Worm (Caenorhabditis elegans) whole organism, L2 larva: Measurements from ENCODE around the gene prx-1.

Experiments
- C34F6.9 ChIP-seq: fragments of 150-350 bp; optimal IDR thresholded peaks from 2 replicates; lab custom pipeline; 2014; ENCODE audit warnings: missing biosample characterization, missing genetic modification characterization
- F13H6.1 ChIP-seq: sonication (generic microtip); optimal IDR thresholded peaks from 2 replicates; lab custom pipeline; 2016; ENCODE audit warnings: missing genetic modification characterization, missing compliant biosample characterization
- R02D3.7 ChIP-seq: fragments of 150-350 bp; optimal IDR thresholded peaks from 2 replicates; lab custom pipeline; 2014; ENCODE audit warnings: missing biosample characterization, missing genetic modification characterization
- ZK546.5 ChIP-seq: sonication (generic microtip); optimal IDR thresholded peaks from 2 replicates; lab custom pipeline; 2017; ENCODE audit warnings: missing biosample characterization, missing genetic modification characterization
- alr-1 ChIP-seq: fragments of 150-350 bp; optimal IDR thresholded peaks from 2 replicates; lab custom pipeline; 2014; ENCODE audit warnings: missing biosample characterization, missing genetic modification characterization
- aly-2 ChIP-seq: fragments of 150-350 bp; optimal IDR thresholded peaks from 2 replicates; lab custom pipeline; 2014; ENCODE audit warnings: missing biosample characterization, missing genetic modification characterization
- blmp-1 ChIP-seq: sonication (generic microtip); optimal IDR thresholded peaks from 2 replicates; lab custom pipeline; 2017; ENCODE audit warnings: missing genetic modification characterization, mild to moderate bottlenecking, missing compliant biosample characterization, antibody characterized with exemption, moderate library complexity; ENCODE audit not compliant: insufficient read depth
- crh-2 ChIP-seq: sonication (generic microtip); optimal IDR thresholded peaks from 2 replicates; lab custom pipeline; 2017; ENCODE audit warnings: missing biosample characterization, missing genetic modification characterization
- egl-27 ChIP-seq: sonication (generic microtip); optimal IDR thresholded peaks from 3 replicates; lab custom pipeline; 2017; ENCODE audit warnings: missing biosample characterization, missing genetic modification reagents, missing genetic modification characterization
- elt-1 ChIP-seq: fragments of 150-350 bp; optimal IDR thresholded peaks from 2 replicates; lab custom pipeline; 2014; ENCODE audit warnings: missing biosample characterization, missing genetic modification characterization
- elt-3 ChIP-seq: sonication (generic microtip); optimal IDR thresholded peaks from 2 replicates; lab custom pipeline; 2017; ENCODE audit warnings: missing biosample characterization, missing genetic modification characterization
- fos-1 ChIP-seq: fragments of 150-350 bp; optimal IDR thresholded peaks from 2 replicates; lab custom pipeline; 2014; ENCODE audit warnings: missing biosample characterization, missing genetic modification characterization
- gmeb-1 ChIP-seq: fragments of 150-350 bp; optimal IDR thresholded peaks from 2 replicates; lab custom pipeline; 2014; ENCODE audit warnings: missing biosample characterization, missing genetic modification characterization
- lin-11 ChIP-seq: fragments of 150-350 bp; sonication (generic microtip); optimal IDR thresholded peaks from 2 replicates; lab custom pipeline; 2014; ENCODE audit warnings: missing biosample characterization, missing genetic modification characterization, inconsistent platforms, mixed read lengths
- lsy-2 ChIP-seq, 2 experiments: fragments of 150-350 bp in 1 of 2; sonication (generic microtip) in 1 of 2; optimal IDR thresholded peaks; 2 replicates each; lab custom pipeline; 2014 to 2017; ENCODE audit warnings: missing biosample characterization in 2 of 2, missing genetic modification characterization in 2 of 2
- mab-5 ChIP-seq: fragments of 150-350 bp; optimal IDR thresholded peaks from 2 replicates; lab custom pipeline; 2014; ENCODE audit warnings: missing biosample characterization, missing genetic modification characterization
- mbf-1 ChIP-seq: sonication (generic microtip); optimal IDR thresholded peaks from 2 replicates; lab custom pipeline; 2017; ENCODE audit warnings: missing biosample characterization, missing genetic modification characterization
- nhr-10 ChIP-seq: sonication (generic microtip); optimal IDR thresholded peaks from 2 replicates; lab custom pipeline; 2017; ENCODE audit warnings: missing biosample characterization, missing genetic modification characterization
- nhr-11 ChIP-seq: fragments of 150-350 bp; optimal IDR thresholded peaks from 2 replicates; lab custom pipeline; 2014; ENCODE audit warnings: missing biosample characterization, missing genetic modification characterization
- nhr-129 ChIP-seq: fragments of 150-350 bp; optimal IDR thresholded peaks from 2 replicates; lab custom pipeline; 2014; ENCODE audit warnings: missing biosample characterization, missing genetic modification characterization
- nhr-21 ChIP-seq: fragments of 150-350 bp; optimal IDR thresholded peaks from 2 replicates; lab custom pipeline; 2014; ENCODE audit warnings: missing biosample characterization, missing genetic modification characterization
- nhr-237 ChIP-seq: fragments of 150-350 bp; optimal IDR thresholded peaks from 2 replicates; lab custom pipeline; 2014; ENCODE audit warnings: missing biosample characterization, missing genetic modification characterization
- nhr-25 ChIP-seq: fragments of 150-350 bp; sonication (generic microtip); optimal IDR thresholded peaks from 3 replicates; lab custom pipeline; 2014; ENCODE audit warnings: missing biosample characterization, missing genetic modification characterization
- nhr-6 ChIP-seq: fragments of 150-350 bp; optimal IDR thresholded peaks from 2 replicates; lab custom pipeline; 2014; ENCODE audit warnings: missing biosample characterization, missing genetic modification characterization
- nhr-77 ChIP-seq: fragments of 150-350 bp; optimal IDR thresholded peaks from 2 replicates; lab custom pipeline; 2014; ENCODE audit warnings: missing biosample characterization, missing genetic modification characterization
- sem-4 ChIP-seq: fragments of 150-350 bp; optimal IDR thresholded peaks from 2 replicates; lab custom pipeline; 2014; ENCODE audit warnings: missing biosample characterization, missing genetic modification reagents, missing genetic modification characterization
- skn-1 ChIP-seq: sonication (generic microtip); optimal IDR thresholded peaks from 2 replicates; lab custom pipeline; 2017; ENCODE audit warnings: missing biosample characterization, missing genetic modification characterization
- sma-3 ChIP-seq: sonication (generic microtip); optimal IDR thresholded peaks from 2 replicates; lab custom pipeline; 2016; ENCODE audit warnings: missing genetic modification reagents, missing genetic modification characterization, missing compliant biosample characterization
- sma-9 ChIP-seq, 2 experiments: fragments of 150-350 bp in 1 of 2; sonication (generic microtip) in 1 of 2; optimal IDR thresholded peaks; 2 replicates each; lab custom pipeline; 2014 to 2016; ENCODE audit warnings: missing genetic modification characterization in 2 of 2, mild to moderate bottlenecking in 1 of 2, missing biosample characterization in 1 of 2, missing compliant biosample characterization in 1 of 2, missing genetic modification reagents in 1 of 2, moderate library complexity in 1 of 2
- snpc-4 ChIP-seq: fragments of 150-350 bp; optimal IDR thresholded peaks from 2 replicates; lab custom pipeline; 2014; ENCODE audit warnings: missing biosample characterization, missing genetic modification characterization
- unc-62 ChIP-seq: fragments of 150-350 bp; optimal IDR thresholded peaks from 2 replicates; lab custom pipeline; 2014; ENCODE audit warnings: missing biosample characterization, missing genetic modification reagents, missing genetic modification characterization
- zag-1 ChIP-seq: fragments of 150-350 bp; optimal IDR thresholded peaks from 2 replicates; lab custom pipeline; 2014; ENCODE audit warnings: missing biosample characterization, missing genetic modification characterization
- ztf-4 ChIP-seq: fragments of 150-350 bp; optimal IDR thresholded peaks from 2 replicates; lab custom pipeline; 2014; ENCODE audit warnings: missing biosample characterization, missing genetic modification characterization

The prx-1 gene

ce11 chrX:14329348-14329747 lies 15.6 kb downstream of the prx-1 start:
- TF ChIP-seq egl-27 (tag; lab: Kevin White, UChicago) (peak; percentile 12), fos-1 (no peak), F13H6.1 (tag; lab: Kevin White, UChicago) (peak; percentile 15)

DNA sequence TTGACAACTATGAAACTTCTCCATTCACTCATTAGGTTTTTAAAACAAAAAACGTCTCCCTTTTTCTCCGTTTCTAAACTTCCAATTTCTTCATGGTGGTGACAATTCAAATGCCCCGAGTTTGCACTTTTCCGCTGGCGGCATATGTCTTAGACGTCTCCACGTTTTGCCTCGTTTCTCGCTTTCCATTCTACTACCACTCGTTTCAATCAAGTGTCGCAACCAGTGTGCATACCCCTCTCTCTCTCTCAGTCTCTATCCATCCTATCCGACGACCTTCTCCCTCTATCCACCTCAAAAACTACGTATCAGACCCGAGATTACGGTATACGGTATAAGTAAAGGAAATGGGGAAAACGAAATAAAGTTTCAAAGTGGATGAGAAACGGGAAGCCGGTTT lies 20.4 kb downstream of the prx-1 start:
- peak; percentile 26 for TF ChIP-seq F13H6.1 (tag; lab: Kevin White, UChicago)
- peak in 1 of 2 experiments; percentile 68 for TF ChIP-seq lsy-2 (tag; optimal IDR thresholded peaks at IDR 0.05; lab: Kevin White, UChicago)
- TF ChIP-seq snpc-4 (tag; lab: Kevin White, UChicago): no peak
- peak; percentile 32 for TF ChIP-seq blmp-1 (tag; lab: Kevin White, UChicago)
- peak; percentile 28 for TF ChIP-seq nhr-6
- TF ChIP-seq sma-9 (GFP tag; optimal IDR thresholded peaks at IDR 0.05; lab: Kevin White, UChicago): peak; percentile 61
- no peak for TF ChIP-seq sma-9 (tag; optimal IDR thresholded peaks at IDR 0.05; lab: Kevin White, UChicago)
- peak; percentile 27 for TF ChIP-seq C34F6.9 (tag; lab: Kevin White, UChicago)
- TF ChIP-seq nhr-21 (tag; lab: Kevin White, UChicago): peak; percentile 46
- peak; percentile 27 for TF ChIP-seq fos-1
- no peak for TF ChIP-seq sem-4 (tag; lab: Kevin White, UChicago)
- peak; percentile 26 for TF ChIP-seq egl-27 (tag; lab: Kevin White, UChicago)
- TF ChIP-seq aly-2: no peak
- peak; percentile 69 for TF ChIP-seq nhr-129
- TF ChIP-seq, all 48 proteins: peak for 10

DNA sequence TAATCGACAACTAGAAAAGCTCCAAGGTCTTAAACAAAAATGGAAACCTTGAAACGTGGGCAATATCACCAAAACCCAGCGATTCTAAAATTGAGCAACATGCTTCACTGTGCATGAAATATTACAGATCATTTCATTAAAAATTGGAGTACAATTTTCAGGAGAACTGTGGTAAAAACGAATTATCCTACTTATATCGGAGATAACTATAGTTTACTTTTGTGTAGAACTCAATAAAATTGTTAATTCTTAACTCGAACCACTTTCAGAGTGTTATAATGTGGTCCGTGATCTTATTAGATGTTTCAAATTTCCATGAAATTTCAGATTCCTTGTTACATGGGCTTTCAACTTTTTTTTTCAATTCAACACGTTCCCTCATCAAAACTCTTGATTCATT lies 21.5 kb downstream of the prx-1 start, which contains the start of gene K04G11.1:
Gene K04G11.1 (plus strand): TSS at position 301 of the 400 bp plus-strand sequence.
- TF ChIP-seq ztf-4 (tag; lab: Kevin White, UChicago) (no peak), snpc-4 (tag; lab: Kevin White, UChicago) (no peak), nhr-237 (no peak), alr-1 (no peak), nhr-25 (tag; lab: Kevin White, UChicago) (no peak), R02D3.7 (tag; lab: Kevin White, UChicago) (no peak), ZK546.5 (tag; lab: Kevin White, UChicago) (no peak), skn-1 (tag; lab: Kevin White, UChicago) (no peak), nhr-11 (tag; lab: Kevin White, UChicago) (no peak), sma-9 (GFP tag; optimal IDR thresholded peaks at IDR 0.05; lab: Kevin White, UChicago) (no peak), sma-9 (tag; optimal IDR thresholded peaks at IDR 0.05; lab: Kevin White, UChicago) (no peak), mab-5 (tag; lab: Kevin White, UChicago) (no peak)
- TF ChIP-seq, all 48 proteins: peak for 0

DNA sequence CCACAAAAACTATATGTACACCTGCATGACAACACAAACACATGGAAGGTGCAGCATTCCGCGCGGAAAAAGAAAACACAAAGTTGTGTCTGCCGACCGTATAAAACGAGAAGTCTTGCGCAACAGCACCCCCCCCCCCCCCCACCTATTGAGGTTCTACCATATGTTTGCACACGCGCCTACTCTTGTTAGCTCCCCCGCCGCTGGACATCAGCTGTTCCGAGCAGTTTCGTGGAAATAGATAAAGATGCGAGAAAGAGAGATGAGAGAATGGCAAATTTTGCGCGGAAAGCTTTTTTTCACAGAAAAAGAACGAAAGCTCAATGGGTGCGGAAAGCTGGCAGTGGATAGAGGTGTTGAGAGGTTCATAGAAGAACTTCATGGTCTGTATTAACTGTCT lies 21.9 kb downstream of the prx-1 start:
- TF ChIP-seq nhr-10 (tag; lab: Kevin White, UChicago) (no peak), nhr-6 (no peak), lin-11 (no peak)

- TF ChIP-seq nhr-77 (tag; lab: Kevin White, UChicago): no peak
These were observed 25.2 kb downstream of the prx-1 start for ce11 chrX:14338896-14339295.

- TF ChIP-seq sma-3: no peak
- no peak for TF ChIP-seq egl-27 (tag; lab: Kevin White, UChicago)
These were observed 26.0 kb downstream of the prx-1 start for ce11 chrX:14339723-14340122.

DNA sequence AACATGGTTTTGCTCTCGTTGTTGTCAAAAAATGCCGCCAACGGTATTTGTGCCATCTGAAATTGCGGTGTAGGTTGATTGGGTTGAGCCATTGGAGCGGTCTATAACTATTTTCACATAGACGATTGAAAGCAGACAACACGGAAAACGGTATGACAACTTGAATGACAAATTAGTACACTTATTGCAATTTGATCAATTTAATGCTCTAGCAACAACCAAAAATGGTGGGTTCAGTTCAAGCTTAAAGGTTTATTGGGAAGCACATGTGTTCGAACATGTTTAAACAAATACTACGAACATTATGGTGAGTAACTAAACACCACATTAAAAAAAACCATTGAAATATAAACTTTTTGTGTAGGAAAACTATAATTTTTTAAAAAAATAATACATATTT lies 26.7 kb downstream of the prx-1 start, which contains the start of gene sel-7:
Gene sel-7 (minus strand): TSS at position 101 of the 400 bp plus-strand sequence.
- TF ChIP-seq fos-1 (no peak), lsy-2 (tag; optimal IDR thresholded peaks at IDR 0.05; lab: Kevin White, UChicago) (no peak), mbf-1 (tag; lab: Kevin White, UChicago) (no peak), unc-62 (GFP tag; lab: Kevin White, UChicago) (no peak), nhr-10 (tag; lab: Kevin White, UChicago) (no peak), crh-2 (tag; lab: Kevin White, UChicago) (no peak), C34F6.9 (tag; lab: Kevin White, UChicago) (no peak), elt-3 (tag; lab: Kevin White, UChicago) (no peak), F13H6.1 (tag; lab: Kevin White, UChicago) (no peak), zag-1 (no peak), elt-1 (tag; lab: Kevin White, UChicago) (no peak), gmeb-1 (tag; lab: Kevin White, UChicago) (no peak), blmp-1 (tag; lab: Kevin White, UChicago) (no peak), sma-9 (GFP tag; optimal IDR thresholded peaks at IDR 0.05; lab: Kevin White, UChicago) (no peak), sma-9 (tag; optimal IDR thresholded peaks at IDR 0.05; lab: Kevin White, UChicago) (no peak)
